Worm (Caenorhabditis elegans) whole organism, L2 larva: ENCODE data around the gene F59D12.5.

Experiments
- ama-1 ChIP-seq: fragments of 150-350 bp; optimal IDR thresholded peaks from 2 replicates; lab custom pipeline; 2018; ENCODE audit warnings: inconsistent platforms
- ceh-16 ChIP-seq: fragments of 150-350 bp; optimal IDR thresholded peaks from 2 replicates; lab custom pipeline; 2014; ENCODE audit warnings: missing biosample characterization, missing genetic modification characterization
- ceh-82 ChIP-seq: fragments of 150-350 bp; optimal IDR thresholded peaks from 2 replicates; lab custom pipeline; 2014; ENCODE audit warnings: missing biosample characterization, missing genetic modification characterization
- egl-27 ChIP-seq: sonication (generic microtip); optimal IDR thresholded peaks from 3 replicates; lab custom pipeline; 2017; ENCODE audit warnings: missing biosample characterization, missing genetic modification reagents, missing genetic modification characterization
- nhr-11 ChIP-seq: fragments of 150-350 bp; optimal IDR thresholded peaks from 2 replicates; lab custom pipeline; 2014; ENCODE audit warnings: missing biosample characterization, missing genetic modification characterization
- nhr-12 ChIP-seq: fragments of 150-350 bp; optimal IDR thresholded peaks from 2 replicates; lab custom pipeline; 2014; ENCODE audit warnings: missing biosample characterization, missing genetic modification characterization
- nhr-129 ChIP-seq: fragments of 150-350 bp; optimal IDR thresholded peaks from 2 replicates; lab custom pipeline; 2014; ENCODE audit warnings: missing biosample characterization, missing genetic modification characterization
- nhr-21 ChIP-seq: fragments of 150-350 bp; optimal IDR thresholded peaks from 2 replicates; lab custom pipeline; 2014; ENCODE audit warnings: missing biosample characterization, missing genetic modification characterization
- nhr-237 ChIP-seq: fragments of 150-350 bp; optimal IDR thresholded peaks from 2 replicates; lab custom pipeline; 2014; ENCODE audit warnings: missing biosample characterization, missing genetic modification characterization
- unc-62 ChIP-seq: fragments of 150-350 bp; optimal IDR thresholded peaks from 2 replicates; lab custom pipeline; 2014; ENCODE audit warnings: missing biosample characterization, missing genetic modification reagents, missing genetic modification characterization

DNA sequence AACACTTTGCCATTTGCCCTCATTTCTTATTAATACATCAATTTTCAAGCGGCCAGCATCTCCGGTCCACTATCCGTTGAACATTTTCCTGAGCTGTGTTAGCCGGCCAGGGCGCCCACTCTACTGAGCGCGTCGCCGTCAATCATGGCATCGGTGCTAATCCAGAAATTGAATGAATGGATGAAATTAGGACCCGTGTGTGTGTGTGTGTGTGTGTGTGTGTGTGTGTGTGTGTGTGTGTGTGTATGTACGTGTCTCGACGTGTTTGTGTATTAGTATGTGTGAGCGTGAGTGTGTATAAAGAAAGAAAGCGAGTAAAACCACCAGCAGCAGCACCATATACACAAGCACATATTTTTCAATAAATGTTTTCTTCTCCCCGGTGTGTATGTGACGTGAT is 6.0 kb upstream of the F59D12.5 start:
- TF ChIP-seq ceh-16 (tag; lab: Kevin White, UChicago) (no peak), ama-1 (lab: Kevin White, UChicago) (no peak), nhr-237 (tag; lab: Kevin White, UChicago) (no peak), nhr-11 (tag; lab: Kevin White, UChicago) (no peak), unc-62 (GFP tag; lab: Kevin White, UChicago) (no peak), ceh-82 (tag; lab: Kevin White, UChicago) (no peak), nhr-21 (tag; lab: Kevin White, UChicago) (no peak), nhr-12 (tag; lab: Kevin White, UChicago) (no peak), nhr-129 (tag; lab: Kevin White, UChicago) (no peak), egl-27 (no peak)
